Fruit fly (Drosophila melanogaster) whole organism, embryonic: ENCODE data around the gene PNKP.

Experiments
- B-H2 ChIP-seq: fragments of 200-800 bp; sonication (Bioruptor generic); optimal IDR thresholded peaks from 2 replicates; lab custom pipeline; 2018; ENCODE audit warnings: missing biosample characterization, mild to moderate bottlenecking, missing genetic modification characterization
- CG1024 ChIP-seq: fragments of 200-800 bp; sonication (Bioruptor generic); IDR thresholded peaks from 2 replicates; pipeline ENCODE4 v1.3.6; 2022; ENCODE audit warnings: missing biosample characterization, missing genetic modification characterization
- CG10543 ChIP-seq: fragments of 200-800 bp; sonication (Bioruptor generic); optimal IDR thresholded peaks from 3 replicates; lab custom pipeline; 2017; ENCODE audit warnings: missing biosample characterization, mild to moderate bottlenecking, missing genetic modification characterization, moderate library complexity
- CG11560 ChIP-seq: fragments of 200-800 bp; sonication (Bioruptor generic); IDR thresholded peaks from 3 replicates; pipeline ENCODE4 v1.3.6; 2022; ENCODE audit warnings: missing biosample characterization, missing genetic modification characterization
- CG12219 ChIP-seq: fragments of 200-800 bp; sonication (Bioruptor generic); optimal IDR thresholded peaks from 3 replicates; lab custom pipeline; 2018; ENCODE audit warnings: missing biosample characterization, mild to moderate bottlenecking, missing genetic modification characterization
- CG12299 ChIP-seq: fragments of 200-800 bp; sonication (Bioruptor generic); optimal IDR thresholded peaks from 2 replicates; lab custom pipeline; 2018; ENCODE audit warnings: missing biosample characterization, mild to moderate bottlenecking, missing genetic modification characterization
- CG12769 ChIP-seq: fragments of 200-800 bp; sonication (Bioruptor generic); optimal IDR thresholded peaks from 2 replicates; lab custom pipeline; 2019; ENCODE audit warnings: missing biosample characterization, mild to moderate bottlenecking, missing genetic modification characterization, moderate library complexity
- CG14860 ChIP-seq: fragments of 200-800 bp; sonication (Bioruptor generic); IDR thresholded peaks from 3 replicates; pipeline ENCODE4 v1.3.6; 2022; ENCODE audit warnings: missing biosample characterization, missing genetic modification characterization; ENCODE audit not compliant: partially characterized antibody
- CG18599 ChIP-seq: fragments of 200-800 bp; sonication (Bioruptor generic); optimal IDR thresholded peaks from 3 replicates; lab custom pipeline; 2017; ENCODE audit warnings: missing biosample characterization, missing genetic modification characterization, mild to moderate bottlenecking, moderate library complexity, missing genetic modification reagents
- CG2199 ChIP-seq: fragments of 200-800 bp; sonication (Bioruptor generic); IDR thresholded peaks from 3 replicates; pipeline ENCODE4 v1.3.6; 2022; ENCODE audit warnings: missing biosample characterization, missing genetic modification characterization
- CG2678 ChIP-seq: fragments of 200-800 bp; sonication (Bioruptor generic); optimal IDR thresholded peaks from 3 replicates; lab custom pipeline; 2019; ENCODE audit warnings: missing biosample characterization, mild to moderate bottlenecking, missing genetic modification characterization, moderate library complexity
- CG32532 ChIP-seq: fragments of 200-800 bp; sonication (Bioruptor generic); IDR thresholded peaks from 2 replicates; pipeline ENCODE4 v1.3.6; 2022; ENCODE audit warnings: missing biosample characterization, missing genetic modification characterization
- CG34376 ChIP-seq: fragments of 200-800 bp; sonication (Bioruptor generic); optimal IDR thresholded peaks from 2 replicates; lab custom pipeline; 2018; ENCODE audit warnings: missing biosample characterization, mild to moderate bottlenecking, missing genetic modification characterization
- CG5245 ChIP-seq: fragments of 200-800 bp; sonication (Bioruptor generic); optimal IDR thresholded peaks from 3 replicates; lab custom pipeline; 2016; ENCODE audit warnings: missing biosample characterization, missing genetic modification characterization
- CG8290 ChIP-seq, 3 experiments: fragments of 200-800 bp; sonication (Bioruptor generic); optimal IDR thresholded peaks; 2 replicates each; lab custom pipeline; 2016 to 2019; ENCODE audit warnings: missing biosample characterization in 3 of 3, missing genetic modification characterization in 3 of 3, mild to moderate bottlenecking in 2 of 3, moderate library complexity in 1 of 3
- CTCF ChIP-seq: fragments of 200-800 bp; sonication (Bioruptor generic); optimal IDR thresholded peaks from 2 replicates; lab custom pipeline; 2017; ENCODE audit warnings: missing biosample characterization, mild to moderate bottlenecking, missing genetic modification characterization, moderate library complexity
- Camta ChIP-seq: fragments of 200-800 bp; sonication (Bioruptor generic); optimal IDR thresholded peaks from 2 replicates; lab custom pipeline; 2016; ENCODE audit warnings: missing biosample characterization, missing genetic modification characterization
- CkIIα-i1 ChIP-seq: fragments of 200-800 bp; sonication (Bioruptor generic); IDR thresholded peaks from 2 replicates; pipeline ENCODE4 v1.3.6; 2022; ENCODE audit warnings: missing biosample characterization, missing genetic modification characterization
- ERR ChIP-seq: fragments of 200-800 bp; sonication (Bioruptor generic); optimal IDR thresholded peaks from 2 replicates; lab custom pipeline; 2016; ENCODE audit warnings: missing biosample characterization, missing genetic modification characterization
- HLH3B ChIP-seq: fragments of 200-800 bp; sonication (Bioruptor generic); IDR thresholded peaks from 2 replicates; pipeline ENCODE4 v1.3.6; 2022; ENCODE audit warnings: missing biosample characterization, missing genetic modification characterization
- HLH4C ChIP-seq: fragments of 200-800 bp; sonication (Bioruptor generic); IDR thresholded peaks from 3 replicates; pipeline ENCODE4 v1.3.6; 2022; ENCODE audit warnings: missing biosample characterization, missing genetic modification characterization; ENCODE audit not compliant: partially characterized antibody
- HmgZ ChIP-seq: fragments of 200-800 bp; sonication (Bioruptor generic); optimal IDR thresholded peaks from 2 replicates; lab custom pipeline; 2018; ENCODE audit warnings: missing biosample characterization, mild to moderate bottlenecking, missing genetic modification characterization
- Hr78 ChIP-seq, 2 experiments: fragments of 200-800 bp in 1 of 2; fragments of >200 bp in 1 of 2; sonication (Bioruptor generic) in 1 of 2; optimal IDR thresholded peaks; 2 replicates each; lab custom pipeline; 2017 to 2019; ENCODE audit warnings: missing biosample characterization in 2 of 2, missing genetic modification characterization in 2 of 2, mild to moderate bottlenecking in 1 of 2, moderate library complexity in 1 of 2
- Med ChIP-seq: fragments of 200-800 bp; sonication (Bioruptor generic); peaks from one replicate; lab custom pipeline; 2016; ENCODE audit warnings: missing biosample characterization, missing genetic modification characterization, mild to moderate bottlenecking, inconsistent platforms, moderate library complexity
- Rfx ChIP-seq: fragments of 200-800 bp; sonication (Bioruptor generic); IDR thresholded peaks from 2 replicates; pipeline ENCODE4 v1.3.6; 2022; ENCODE audit warnings: missing biosample characterization, missing genetic modification characterization
- Vsx1 ChIP-seq: fragments of 200-800 bp; sonication (Bioruptor generic); optimal IDR thresholded peaks from 2 replicates; lab custom pipeline; 2017; ENCODE audit warnings: missing biosample characterization, mild to moderate bottlenecking, missing genetic modification characterization, missing genetic modification reagents
- al ChIP-seq: fragments of 200-800 bp; sonication (Bioruptor generic); IDR thresholded peaks from 2 replicates; pipeline ENCODE4 v1.3.6; 2022; ENCODE audit warnings: missing biosample characterization, missing genetic modification characterization
- amos ChIP-seq: fragments of 200-800 bp; sonication (Bioruptor generic); IDR thresholded peaks from 2 replicates; pipeline ENCODE4 v1.3.6; 2022; ENCODE audit warnings: missing biosample characterization, missing genetic modification characterization; ENCODE audit not compliant: partially characterized antibody
- ash1 ChIP-seq: fragments of 200-800 bp; sonication (Bioruptor generic); optimal IDR thresholded peaks from 2 replicates; lab custom pipeline; 2018; ENCODE audit warnings: missing biosample characterization, mild to moderate bottlenecking, missing genetic modification characterization
- cato ChIP-seq: fragments of 200-800 bp; sonication (Bioruptor generic); optimal IDR thresholded peaks from 2 replicates; lab custom pipeline; 2016; ENCODE audit warnings: missing biosample characterization, missing genetic modification characterization, borderline replicate concordance
- cg ChIP-seq: fragments of 200-800 bp; sonication (Bioruptor generic); optimal IDR thresholded peaks from 3 replicates; lab custom pipeline; 2019; ENCODE audit warnings: missing biosample characterization, mild to moderate bottlenecking, missing genetic modification characterization, moderate library complexity
- chinmo ChIP-seq: fragments of 200-800 bp; sonication (Bioruptor generic); IDR thresholded peaks from 4 replicates; pipeline ENCODE4 v1.3.6; 2022; ENCODE audit warnings: missing biosample characterization, missing genetic modification characterization; ENCODE audit not compliant: partially characterized antibody
- chm ChIP-seq: fragments of 200-800 bp; sonication (Bioruptor generic); IDR thresholded peaks from 2 replicates; pipeline ENCODE4 v1.3.6; 2022; ENCODE audit warnings: missing biosample characterization, missing genetic modification characterization
- ci ChIP-seq: fragments of 200-800 bp; sonication (Bioruptor generic); IDR thresholded peaks from 3 replicates; pipeline ENCODE4 v1.3.6; 2022; ENCODE audit warnings: missing biosample characterization, missing genetic modification characterization
- corto ChIP-seq: fragments of 200-800 bp; sonication (Bioruptor generic); optimal IDR thresholded peaks from 2 replicates; lab custom pipeline; 2016; ENCODE audit warnings: missing biosample characterization, mild to moderate bottlenecking, missing genetic modification characterization, moderate library complexity
- croc ChIP-seq: fragments of 200-800 bp; sonication (Bioruptor generic); conservative IDR thresholded peaks from 3 replicates; pipeline ENCODE4 v1.3.6; 2022; ENCODE audit warnings: missing biosample characterization, missing genetic modification characterization
- cwo ChIP-seq: fragments of 200-800 bp; sonication (Bioruptor generic); optimal IDR thresholded peaks from 3 replicates; lab custom pipeline; 2017; ENCODE audit warnings: missing biosample characterization, missing genetic modification characterization, mild to moderate bottlenecking, moderate library complexity, missing genetic modification reagents
- exex ChIP-seq: fragments of 200-800 bp; sonication (Bioruptor generic); optimal IDR thresholded peaks from 4 replicates; lab custom pipeline; 2018; ENCODE audit warnings: missing biosample characterization, mild to moderate bottlenecking, missing genetic modification characterization, moderate library complexity
- gcm2 ChIP-seq: fragments of 200-800 bp; sonication (Bioruptor generic); optimal IDR thresholded peaks from 2 replicates; lab custom pipeline; 2016; ENCODE audit warnings: missing biosample characterization, missing genetic modification characterization
- gem ChIP-seq: fragments of 200-800 bp; sonication (Bioruptor generic); optimal IDR thresholded peaks from 2 replicates; lab custom pipeline; 2019; ENCODE audit warnings: missing biosample characterization, mild to moderate bottlenecking, missing genetic modification characterization, moderate library complexity
- gsb ChIP-seq: fragments of 200-800 bp; sonication (Bioruptor generic); IDR thresholded peaks from 2 replicates; pipeline ENCODE4 v1.3.6; 2022; ENCODE audit warnings: missing biosample characterization, missing genetic modification characterization
- lmd ChIP-seq: fragments of 200-800 bp; sonication (Bioruptor generic); IDR thresholded peaks from 2 replicates; pipeline ENCODE4 v1.3.6; 2022; ENCODE audit warnings: missing biosample characterization, missing genetic modification characterization
- ro ChIP-seq: fragments of 200-800 bp; sonication (Bioruptor generic); IDR thresholded peaks from 2 replicates; pipeline ENCODE4 v1.3.6; 2022; ENCODE audit warnings: missing biosample characterization, missing genetic modification characterization
- sc ChIP-seq, 3 experiments: fragments of >200 bp in 2 of 3; fragments of 200-800 bp in 1 of 3; sonication (Bioruptor generic) in 1 of 3; optimal IDR thresholded peaks; 2 replicates in 2 of 3; 3 replicates in 1 of 3; lab custom pipeline; 2017; ENCODE audit warnings: mild to moderate bottlenecking in 1 of 3, missing biosample characterization in 1 of 3, missing genetic modification characterization in 1 of 3, missing genetic modification reagents in 1 of 3
- sug ChIP-seq: fragments of 200-800 bp; optimal IDR thresholded peaks from 2 replicates; lab custom pipeline; 2019; ENCODE audit warnings: missing biosample characterization, mild to moderate bottlenecking, missing genetic modification characterization, moderate library complexity

PNKP gene

DNA sequence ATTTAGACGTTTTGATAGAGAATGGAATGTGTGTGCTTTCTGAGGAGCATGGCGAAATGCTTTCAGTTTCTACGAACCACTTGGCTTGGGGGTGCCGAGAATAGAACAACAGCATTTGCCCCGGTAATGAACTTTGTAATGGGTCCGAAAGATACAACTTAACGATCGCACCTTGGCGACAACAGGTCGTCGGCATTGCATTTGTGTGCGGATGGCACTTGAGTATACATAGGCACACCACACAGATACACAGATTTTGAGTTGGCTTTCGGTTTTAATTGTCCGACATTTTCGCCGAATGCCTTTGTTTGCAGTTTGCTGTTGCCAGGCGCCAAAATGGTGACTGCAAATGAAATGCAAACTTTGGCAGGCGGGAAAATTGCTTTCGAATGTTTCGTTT, 10.7 kb upstream of the PNKP start:
- 0 out of 3 replicates have a peak, but pooled peaks have one; percentile 6 for TF ChIP-seq CG2199 (GFP tag; lab: Robert Waterston, UW)
- TF ChIP-seq chm (GFP tag; lab: Robert Waterston, UW) = 0 out of 2 replicates have a peak, but pooled peaks have one; percentile 10
- TF ChIP-seq Rfx (GFP tag; lab: Robert Waterston, UW) = no peak; the same call in 1 of the 2 replicates
- TF ChIP-seq CG8290 (GFP tag; optimal IDR thresholded peaks at IDR 0.05; lab: Kevin White, UChicago) = no peak
- TF ChIP-seq CG8290 (tag; optimal IDR thresholded peaks at IDR 0.05; lab: Kevin White, UChicago) = peak in 1 of 2 experiments; percentile 34
- no peak for TF ChIP-seq al
- TF ChIP-seq CG34376 (GFP tag; lab: Kevin White, UChicago) = peak; percentile 22
- peak in 1 of 2 experiments; percentile 31 for TF ChIP-seq Hr78 (GFP tag; optimal IDR thresholded peaks at IDR 0.05; lab: Kevin White, UChicago)
- peak; percentile 3 for TF ChIP-seq cg (GFP tag; lab: Kevin White, UChicago)
- peak; percentile 52; the same call in 1 of the 4 replicates for TF ChIP-seq chinmo

- TF ChIP-seq cato = no peak
- peak; percentile 51 for TF ChIP-seq CG12769
- TF ChIP-seq HLH4C (GFP tag; lab: Robert Waterston, UW) = no peak
- TF ChIP-seq CG2678 (tag; lab: Kevin White, UChicago) = no peak
- no peak for TF ChIP-seq ash1 (GFP tag; lab: Kevin White, UChicago)
- no peak for TF ChIP-seq croc (GFP tag; lab: Robert Waterston, UW)
- TF ChIP-seq cwo (GFP tag; lab: Kevin White, UChicago) = peak; percentile 82
- no peak for TF ChIP-seq CTCF
- TF ChIP-seq ci (GFP tag; lab: Robert Waterston, UW) = 0 out of 3 replicates have a peak, but pooled peaks have one; percentile 9
- TF ChIP-seq CG12299 (tag; lab: Kevin White, UChicago) = no peak
- TF ChIP-seq sc (optimal IDR thresholded peaks at IDR 0.05; lab: Kevin White, UChicago) = no peak
- TF ChIP-seq sc (GFP tag; optimal IDR thresholded peaks at IDR 0.05; lab: Kevin White, UChicago) = no peak
- no peak for TF ChIP-seq CG11560 (tag; lab: Robert Waterston, UW)
- TF ChIP-seq gem = no peak
- no peak for TF ChIP-seq CG8290 (GFP tag; optimal IDR thresholded peaks at IDR 0.05; lab: Kevin White, UChicago)
- peak in 1 of 2 experiments; percentile 41 for TF ChIP-seq CG8290 (tag; optimal IDR thresholded peaks at IDR 0.05; lab: Kevin White, UChicago)
- no peak for TF ChIP-seq ro
- peak; percentile 15 for TF ChIP-seq B-H2
- peak; percentile 6 for TF ChIP-seq HmgZ
- TF ChIP-seq gcm2 (GFP tag; lab: Kevin White, UChicago) = no peak
- TF ChIP-seq Med (GFP tag; lab: Kevin White, UChicago) = peak; percentile 77
- peak; percentile 45 for TF ChIP-seq CG18599
- TF ChIP-seq corto (GFP tag; lab: Kevin White, UChicago) = no peak
- no peak for TF ChIP-seq gsb
- TF ChIP-seq ERR (GFP tag; lab: Kevin White, UChicago) = peak; percentile 25
- TF ChIP-seq exex (tag; lab: Kevin White, UChicago) = peak; percentile 47
- TF ChIP-seq CG34376 (GFP tag; lab: Kevin White, UChicago) = peak; percentile 34
- 0 out of 2 replicates have a peak, but pooled peaks have one; percentile 8 for TF ChIP-seq amos (GFP tag; lab: Robert Waterston, UW)
- no peak for TF ChIP-seq CkIIα-i1
- 0 out of 2 replicates have a peak, but pooled peaks have one; percentile 16 for TF ChIP-seq lmd (GFP tag; lab: Robert Waterston, UW)
- no peak for TF ChIP-seq Camta (GFP tag; lab: Kevin White, UChicago)
- peak; percentile 27; the same call in 1 of the 2 replicates for TF ChIP-seq CG1024 (GFP tag; lab: Robert Waterston, UW)
- TF ChIP-seq sug (tag; lab: Kevin White, UChicago) = peak; percentile 75
- TF ChIP-seq CG10543 (GFP tag; lab: Kevin White, UChicago) = peak; percentile 43
- TF ChIP-seq Vsx1 = no peak
- TF ChIP-seq CG32532 (GFP tag; lab: Robert Waterston, UW) = peak; percentile 7; the same call in 1 of the 2 replicates
- 0 out of 2 replicates have a peak, but pooled peaks have one; percentile 4 for TF ChIP-seq HLH3B (GFP tag; lab: Robert Waterston, UW)
- TF ChIP-seq CG12219 = no peak
- TF ChIP-seq CG5245 (GFP tag; lab: Kevin White, UChicago) = no peak
- no peak for TF ChIP-seq CG14860 (GFP tag; lab: Robert Waterston, UW)
Observed at dm6 chr3R:8352961-8353728, 9.8 kb upstream of the PNKP start.
